Fruit fly (Drosophila melanogaster) whole organism, embryonic: ENCODE results near the gene eIF4G2.

ENCODE experiments used
- Antp ChIP-seq: fragments of 200-800 bp; sonication (Bioruptor generic); optimal IDR thresholded peaks from 3 replicates; lab custom pipeline; 2016; ENCODE audit warnings: missing biosample characterization, missing genetic modification characterization
- Atf3 ChIP-seq: fragments of 200-800 bp; sonication (Bioruptor generic); optimal IDR thresholded peaks from 3 replicates; lab custom pipeline; 2016; ENCODE audit warnings: missing biosample characterization, missing genetic modification characterization
- Bteb2 ChIP-seq: fragments of 200-800 bp; sonication (Bioruptor generic); optimal IDR thresholded peaks from 2 replicates; lab custom pipeline; 2016; ENCODE audit warnings: missing biosample characterization, missing genetic modification characterization
- CG10321 ChIP-seq: fragments of 200-800 bp; sonication (Bioruptor generic); IDR thresholded peaks from 2 replicates; pipeline ENCODE4 v1.3.6; 2022; ENCODE audit warnings: missing biosample characterization, missing genetic modification characterization
- CG10366 ChIP-seq: fragments of 200-800 bp; sonication (Bioruptor generic); IDR thresholded peaks from 2 replicates; pipeline ENCODE4 v1.3.6; 2022; ENCODE audit warnings: missing biosample characterization, missing genetic modification characterization
- CG12236 ChIP-seq: fragments of 200-800 bp; sonication (Bioruptor generic); optimal IDR thresholded peaks from 2 replicates; lab custom pipeline; 2016; ENCODE audit warnings: missing biosample characterization, missing genetic modification characterization
- CG12769 ChIP-seq: fragments of 200-800 bp; sonication (Bioruptor generic); optimal IDR thresholded peaks from 2 replicates; lab custom pipeline; 2019; ENCODE audit warnings: missing biosample characterization, mild to moderate bottlenecking, missing genetic modification characterization, moderate library complexity
- CG13424 ChIP-seq: fragments of 200-800 bp; sonication (Bioruptor generic); optimal IDR thresholded peaks from 2 replicates; lab custom pipeline; 2019; ENCODE audit warnings: missing biosample characterization, mild to moderate bottlenecking, missing genetic modification characterization, moderate library complexity
- CG15514 ChIP-seq: fragments of 200-800 bp; sonication (Bioruptor generic); optimal IDR thresholded peaks from 3 replicates; lab custom pipeline; 2017; ENCODE audit warnings: missing biosample characterization, missing genetic modification characterization, mild to moderate bottlenecking, moderate library complexity, missing genetic modification reagents
- CG15696 ChIP-seq: fragments of 200-800 bp; sonication (Bioruptor generic); optimal IDR thresholded peaks from 2 replicates; lab custom pipeline; 2019; ENCODE audit warnings: missing biosample characterization, mild to moderate bottlenecking, missing genetic modification characterization, moderate library complexity
- CG18011 ChIP-seq: fragments of 200-800 bp; sonication (Bioruptor generic); optimal IDR thresholded peaks from 2 replicates; lab custom pipeline; 2017; ENCODE audit warnings: missing biosample characterization, missing genetic modification characterization, mild to moderate bottlenecking, moderate library complexity, missing genotype
- CG18619 ChIP-seq: fragments of 200-800 bp; sonication (Bioruptor generic); optimal IDR thresholded peaks from 3 replicates; lab custom pipeline; 2017; ENCODE audit warnings: missing biosample characterization, mild to moderate bottlenecking, missing genetic modification characterization
- CG3163 ChIP-seq: fragments of 200-800 bp; sonication (Bioruptor generic); optimal IDR thresholded peaks from 3 replicates; lab custom pipeline; 2016; ENCODE audit warnings: missing biosample characterization, missing genetic modification characterization
- CG34422 ChIP-seq: fragments of 200-800 bp; sonication (Bioruptor generic); IDR thresholded peaks from 3 replicates; pipeline ENCODE4 v1.3.6; 2022; ENCODE audit warnings: missing biosample characterization, missing genetic modification characterization
- CG4617 ChIP-seq: fragments of 200-800 bp; sonication (Bioruptor generic); optimal IDR thresholded peaks from 3 replicates; lab custom pipeline; 2016; ENCODE audit warnings: missing biosample characterization, missing genetic modification characterization, borderline replicate concordance
- CG4707 ChIP-seq: fragments of 200-800 bp; sonication (Bioruptor generic); optimal IDR thresholded peaks from 2 replicates; lab custom pipeline; 2018; ENCODE audit warnings: missing biosample characterization, mild to moderate bottlenecking, missing genetic modification characterization, moderate library complexity
- CG5180 ChIP-seq: fragments of 200-800 bp; sonication (Bioruptor generic); optimal IDR thresholded peaks from 3 replicates; lab custom pipeline; 2017; ENCODE audit warnings: missing biosample characterization, missing genetic modification characterization, mild to moderate bottlenecking, moderate library complexity, missing genetic modification reagents
- CG6254 ChIP-seq: fragments of 200-800 bp; sonication (Bioruptor generic); optimal IDR thresholded peaks from 3 replicates; lab custom pipeline; 2017; ENCODE audit warnings: mild to moderate bottlenecking, missing biosample characterization, missing genetic modification reagents, missing genetic modification characterization
- CG7556 ChIP-seq: fragments of 200-800 bp; sonication (Bioruptor generic); optimal IDR thresholded peaks from 2 replicates; lab custom pipeline; 2017; ENCODE audit warnings: missing biosample characterization, mild to moderate bottlenecking, missing genetic modification characterization
- CG7928 ChIP-seq: fragments of 200-800 bp; sonication (Bioruptor generic); optimal IDR thresholded peaks from 2 replicates; lab custom pipeline; 2017; ENCODE audit warnings: missing biosample characterization, mild to moderate bottlenecking, missing genetic modification characterization
- CG8478 ChIP-seq: fragments of >200 bp; optimal IDR thresholded peaks from 2 replicates; lab custom pipeline; 2018
- Gug ChIP-seq: fragments of 200-800 bp; sonication (Bioruptor generic); IDR thresholded peaks from 4 replicates; pipeline ENCODE4 v1.3.6; 2022; ENCODE audit warnings: missing biosample characterization, missing genetic modification characterization
- HmgZ ChIP-seq: fragments of 200-800 bp; sonication (Bioruptor generic); optimal IDR thresholded peaks from 2 replicates; lab custom pipeline; 2018; ENCODE audit warnings: missing biosample characterization, mild to moderate bottlenecking, missing genetic modification characterization
- Lpt ChIP-seq: fragments of >200 bp; optimal IDR thresholded peaks from 2 replicates; lab custom pipeline; 2018; ENCODE audit warnings: missing biosample characterization, missing genetic modification characterization
- Myb ChIP-seq: fragments of 200-800 bp; sonication (Bioruptor generic); optimal IDR thresholded peaks from 2 replicates; lab custom pipeline; 2016; ENCODE audit warnings: missing biosample characterization, missing genetic modification characterization
- NC2α ChIP-seq: fragments of 200-800 bp; sonication (Bioruptor generic); optimal IDR thresholded peaks from 2 replicates; lab custom pipeline; 2016; ENCODE audit warnings: missing biosample characterization, missing genetic modification characterization
- Ptx1 ChIP-seq: fragments of 200-800 bp; sonication (Bioruptor generic); IDR thresholded peaks from 2 replicates; pipeline ENCODE4 v1.3.6; 2022; ENCODE audit warnings: missing biosample characterization, missing genetic modification characterization
- Ssrp ChIP-seq: fragments of 200-800 bp; sonication (Bioruptor generic); optimal IDR thresholded peaks from 2 replicates; lab custom pipeline; 2018; ENCODE audit warnings: missing biosample characterization, mild to moderate bottlenecking, missing genetic modification characterization, moderate library complexity
- ara ChIP-seq: fragments of 200-800 bp; sonication (Bioruptor generic); IDR thresholded peaks from 2 replicates; pipeline ENCODE4 v1.3.6; 2022; ENCODE audit warnings: missing biosample characterization, missing genetic modification characterization
- bab2 ChIP-seq: fragments of 200-800 bp; sonication (Bioruptor generic); optimal IDR thresholded peaks from 2 replicates; lab custom pipeline; 2016; ENCODE audit warnings: missing biosample characterization, missing genetic modification characterization
- crc ChIP-seq: fragments of 200-800 bp; sonication (Bioruptor generic); optimal IDR thresholded peaks from 2 replicates; lab custom pipeline; 2016; ENCODE audit warnings: missing biosample characterization, missing genetic modification characterization
- fd3F ChIP-seq: fragments of 200-800 bp; sonication (Bioruptor generic); optimal IDR thresholded peaks from 2 replicates; lab custom pipeline; 2018; ENCODE audit warnings: missing biosample characterization, mild to moderate bottlenecking, missing genetic modification characterization, moderate library complexity
- jigr1 ChIP-seq: fragments of 200-800 bp; sonication (Bioruptor generic); IDR thresholded peaks from 3 replicates; pipeline ENCODE4 v1.3.6; 2022; ENCODE audit warnings: missing biosample characterization, missing genetic modification characterization
- jing ChIP-seq: fragments of 200-800 bp; sonication (Bioruptor generic); optimal IDR thresholded peaks from 2 replicates; lab custom pipeline; 2018; ENCODE audit warnings: missing biosample characterization, mild to moderate bottlenecking, missing genetic modification characterization
- kni ChIP-seq: fragments of 200-800 bp; sonication (Bioruptor generic); optimal IDR thresholded peaks from 3 replicates; lab custom pipeline; 2017; ENCODE audit warnings: mild to moderate bottlenecking, missing biosample characterization, missing genetic modification reagents, missing genetic modification characterization
- lab ChIP-seq: fragments of 200-800 bp; sonication (Bioruptor generic); optimal IDR thresholded peaks from 3 replicates; lab custom pipeline; 2017; ENCODE audit warnings: missing biosample characterization, missing genetic modification characterization, mild to moderate bottlenecking, moderate library complexity, missing genetic modification reagents
- lbe ChIP-seq: fragments of 200-800 bp; sonication (Bioruptor generic); optimal IDR thresholded peaks from 2 replicates; lab custom pipeline; 2016; ENCODE audit warnings: missing biosample characterization, mild to moderate bottlenecking, missing genetic modification characterization
- lov ChIP-seq, 2 experiments: fragments of 200-800 bp in 1 of 2; fragments of >200 bp in 1 of 2; sonication (Bioruptor generic) in 1 of 2; IDR thresholded peaks in 1 of 2; optimal IDR thresholded peaks in 1 of 2; 2 replicates in 1 of 2; 3 replicates in 1 of 2; pipeline versions ENCODE4 v1.3.6 to Lab custom; 2017 to 2022; ENCODE audit warnings: missing biosample characterization in 1 of 2, missing genetic modification characterization in 1 of 2
- mld ChIP-seq: fragments of 200-800 bp; sonication (Bioruptor generic); IDR thresholded peaks from 3 replicates; pipeline ENCODE4 v1.3.6; 2022; ENCODE audit warnings: missing biosample characterization, missing genetic modification characterization; ENCODE audit not compliant: partially characterized antibody
- nmo ChIP-seq: fragments of 200-800 bp; sonication (Bioruptor generic); optimal IDR thresholded peaks from 2 replicates; lab custom pipeline; 2018; ENCODE audit warnings: missing biosample characterization, mild to moderate bottlenecking, missing genetic modification characterization, moderate library complexity
- peb ChIP-seq: fragments of 200-800 bp; sonication (Bioruptor generic); IDR thresholded peaks from 2 replicates; pipeline ENCODE4 v1.3.6; 2022; ENCODE audit warnings: missing biosample characterization, missing genetic modification characterization
- pita ChIP-seq: fragments of 200-800 bp; sonication (Bioruptor generic); optimal IDR thresholded peaks from 2 replicates; lab custom pipeline; 2017; ENCODE audit warnings: missing biosample characterization, mild to moderate bottlenecking, missing genetic modification characterization
- psq ChIP-seq: fragments of 200-800 bp; sonication (Bioruptor generic); optimal IDR thresholded peaks from 2 replicates; lab custom pipeline; 2017; ENCODE audit warnings: missing biosample characterization, missing genetic modification characterization
- sens ChIP-seq: fragments of 200-800 bp; sonication (Bioruptor generic); peaks from one replicate; lab custom pipeline; 2016; ENCODE audit warnings: missing biosample characterization, missing genetic modification characterization
- sens-2 ChIP-seq: fragments of 200-800 bp; sonication (Bioruptor generic); IDR thresholded peaks from 2 replicates; pipeline ENCODE4 v1.3.6; 2022; ENCODE audit warnings: missing biosample characterization, missing genetic modification characterization
- tin ChIP-seq: fragments of 200-800 bp; sonication (Bioruptor generic); optimal IDR thresholded peaks from 3 replicates; lab custom pipeline; 2016; ENCODE audit warnings: missing biosample characterization, missing genetic modification characterization
- tio ChIP-seq: fragments of 200-800 bp; sonication (Bioruptor generic); optimal IDR thresholded peaks from 2 replicates; lab custom pipeline; 2017; ENCODE audit warnings: missing biosample characterization, missing genetic modification characterization, inconsistent platforms
- vnd ChIP-seq: fragments of 200-800 bp; sonication (Bioruptor generic); IDR thresholded peaks from 3 replicates; pipeline ENCODE4 v1.3.6; 2022; ENCODE audit warnings: missing biosample characterization, missing genetic modification characterization; ENCODE audit not compliant: partially characterized antibody
- zf30C ChIP-seq: fragments of 200-800 bp; sonication (Bioruptor generic); optimal IDR thresholded peaks from 3 replicates; lab custom pipeline; 2018; ENCODE audit warnings: missing biosample characterization, mild to moderate bottlenecking, missing genetic modification characterization

eIF4G2 gene

dm6 chr3R:23760219-23761018 lies 58.6 kb downstream of the eIF4G2 start, which contains the start of gene SdhD (continued):
- TF ChIP-seq crc (GFP tag; lab: Kevin White, UChicago): no peak
- TF ChIP-seq mld (GFP tag; lab: Robert Waterston, UW): no peak
- no peak for TF ChIP-seq psq
- TF ChIP-seq tio (GFP tag; lab: Kevin White, UChicago): no peak
- TF ChIP-seq CG18619 (GFP tag; lab: Kevin White, UChicago): no peak
- TF ChIP-seq CG15514: peak; percentile 56
- no peak for TF ChIP-seq vnd (GFP tag; lab: Robert Waterston, UW)
- no peak for TF ChIP-seq pita (GFP tag; lab: Kevin White, UChicago)
- 0 out of 2 replicates have a peak, but pooled peaks have one; percentile 42 for TF ChIP-seq ara (GFP tag; lab: Robert Waterston, UW)
- no peak for TF ChIP-seq Lpt
- no peak for TF ChIP-seq CG7928
- no peak for TF ChIP-seq lov (optimal IDR thresholded peaks at IDR 0.05; lab: Kevin White, UChicago)
- no peak for TF ChIP-seq lov (GFP tag; IDR thresholded peaks at IDR 0.05; lab: Robert Waterston, UW)
- TF ChIP-seq zf30C (GFP tag; lab: Kevin White, UChicago): no peak
- TF ChIP-seq Atf3: no peak
- TF ChIP-seq NC2α (GFP tag; lab: Kevin White, UChicago): no peak
- TF ChIP-seq sens (GFP tag; lab: Kevin White, UChicago): peak; percentile 86
- no peak for TF ChIP-seq peb (GFP tag; lab: Robert Waterston, UW)
- TF ChIP-seq CG7556: peak; percentile 19
- TF ChIP-seq fd3F (GFP tag; lab: Kevin White, UChicago): no peak
- TF ChIP-seq CG13424 (tag; lab: Kevin White, UChicago): no peak
- no peak for TF ChIP-seq sens-2
- no peak for TF ChIP-seq Antp
- TF ChIP-seq lab (GFP tag; lab: Kevin White, UChicago): peak; percentile 50
- TF ChIP-seq CG5180 (GFP tag; lab: Kevin White, UChicago): no peak
- TF ChIP-seq CG12236: no peak
- peak; percentile 32 for TF ChIP-seq tin (GFP tag; lab: Kevin White, UChicago)
- TF ChIP-seq CG12769: no peak
- peak; percentile 53 for TF ChIP-seq Myb (GFP tag; lab: Kevin White, UChicago)
- TF ChIP-seq lbe (GFP tag; lab: Kevin White, UChicago): peak; percentile 38
- TF ChIP-seq Bteb2 (GFP tag; lab: Kevin White, UChicago): peak; percentile 15
- no peak for TF ChIP-seq bab2 (GFP tag; lab: Kevin White, UChicago)
- TF ChIP-seq CG4617 (GFP tag; lab: Kevin White, UChicago): peak; percentile 77
- no peak for TF ChIP-seq Ssrp (tag; lab: Kevin White, UChicago)
- no peak for TF ChIP-seq CG10366 (GFP tag; lab: Robert Waterston, UW)
- no peak for TF ChIP-seq Ptx1 (GFP tag; lab: Robert Waterston, UW)
- TF ChIP-seq CG18011: no peak
- TF ChIP-seq HmgZ: peak; percentile 55
- no peak for TF ChIP-seq kni (GFP tag; lab: Kevin White, UChicago)
- TF ChIP-seq CG15696: no peak
- no peak for TF ChIP-seq Gug (GFP tag; lab: Robert Waterston, UW)
- no peak for TF ChIP-seq CG3163
- no peak for TF ChIP-seq CG10321 (GFP tag; lab: Robert Waterston, UW)
- TF ChIP-seq jigr1 (GFP tag; lab: Robert Waterston, UW): no peak
- no peak for TF ChIP-seq CG4707
- no peak for TF ChIP-seq CG6254 (GFP tag; lab: Kevin White, UChicago)
- no peak for TF ChIP-seq CG8478
- peak; percentile 4 for TF ChIP-seq nmo (GFP tag; lab: Kevin White, UChicago)
- no peak; the same call in 2 of the 3 replicates for TF ChIP-seq CG34422
- TF ChIP-seq jing (GFP tag; lab: Kevin White, UChicago): no peak
